Fruit fly (Drosophila melanogaster) whole organism, embryonic: ENCODE results near the gene Nak.
A peak's percentile ranks its signal among the peaks of the same experiment; 100 is the strongest.

ENCODE experiments used
- Ada2b ChIP-seq: fragments of 200-800 bp; sonication (Bioruptor generic); IDR thresholded peaks from 2 replicates; pipeline ENCODE4 v1.3.6; 2022; ENCODE audit warnings: missing biosample characterization, missing genetic modification characterization
- Atf6 ChIP-seq: fragments of 200-800 bp; sonication (Bioruptor generic); IDR thresholded peaks from 2 replicates; pipeline ENCODE4 v1.3.6; 2022; ENCODE audit warnings: missing biosample characterization, missing genetic modification characterization
- CG10267 ChIP-seq: fragments of 200-800 bp; sonication (Bioruptor generic); optimal IDR thresholded peaks from 2 replicates; lab custom pipeline; 2018; ENCODE audit warnings: missing biosample characterization, mild to moderate bottlenecking, missing genetic modification characterization, moderate library complexity
- CG10979 ChIP-seq: fragments of 200-800 bp; sonication (Bioruptor generic); optimal IDR thresholded peaks from 2 replicates; lab custom pipeline; 2018; ENCODE audit warnings: missing biosample characterization, mild to moderate bottlenecking, missing genetic modification characterization, moderate library complexity
- CG11085 ChIP-seq: fragments of 200-800 bp; sonication (Bioruptor generic); IDR thresholded peaks from 2 replicates; pipeline ENCODE4 v1.3.6; 2022; ENCODE audit warnings: missing biosample characterization, missing genetic modification characterization
- CG12104 ChIP-seq: fragments of 200-800 bp; sonication (Bioruptor generic); optimal IDR thresholded peaks from 3 replicates; lab custom pipeline; 2016; ENCODE audit warnings: missing biosample characterization, missing genetic modification characterization
- CG14710 ChIP-seq: fragments of 200-800 bp; sonication (Bioruptor generic); optimal IDR thresholded peaks from 3 replicates; lab custom pipeline; 2019; ENCODE audit warnings: missing biosample characterization, mild to moderate bottlenecking, missing genetic modification characterization, moderate library complexity
- CG15479 ChIP-seq: fragments of 200-800 bp; sonication (Bioruptor generic); optimal IDR thresholded peaks from 3 replicates; lab custom pipeline; 2019; ENCODE audit warnings: missing biosample characterization, mild to moderate bottlenecking, missing genetic modification characterization, moderate library complexity
- CG16815 ChIP-seq: fragments of 200-800 bp; sonication (Bioruptor generic); optimal IDR thresholded peaks from 3 replicates; lab custom pipeline; 2017; ENCODE audit warnings: missing biosample characterization, mild to moderate bottlenecking, missing genetic modification characterization
- CG17568 ChIP-seq: fragments of 200-800 bp; sonication (Bioruptor generic); optimal IDR thresholded peaks from 2 replicates; lab custom pipeline; 2018; ENCODE audit warnings: missing biosample characterization, mild to moderate bottlenecking, missing genetic modification characterization, moderate library complexity
- CG17912 ChIP-seq: fragments of 200-800 bp; sonication (Bioruptor generic); optimal IDR thresholded peaks from 2 replicates; lab custom pipeline; 2018; ENCODE audit warnings: missing biosample characterization, mild to moderate bottlenecking, missing genetic modification characterization
- CG18764 ChIP-seq: fragments of 200-800 bp; sonication (Bioruptor generic); optimal IDR thresholded peaks from 3 replicates; lab custom pipeline; 2016; ENCODE audit warnings: missing biosample characterization, missing genetic modification characterization
- CG30020 ChIP-seq: fragments of 200-800 bp; optimal IDR thresholded peaks from 2 replicates; lab custom pipeline; 2019; ENCODE audit warnings: missing biosample characterization, mild to moderate bottlenecking, missing genetic modification characterization, moderate library complexity
- CG30403 ChIP-seq: fragments of 200-800 bp; sonication (Bioruptor generic); optimal IDR thresholded peaks from 3 replicates; lab custom pipeline; 2016; ENCODE audit warnings: missing biosample characterization, missing genetic modification characterization
- CG3065 ChIP-seq: fragments of 200-800 bp; sonication (Bioruptor generic); optimal IDR thresholded peaks from 2 replicates; lab custom pipeline; 2016; ENCODE audit warnings: missing biosample characterization, missing genetic modification characterization
- CG34422 ChIP-seq: fragments of 200-800 bp; sonication (Bioruptor generic); IDR thresholded peaks from 3 replicates; pipeline ENCODE4 v1.3.6; 2022; ENCODE audit warnings: missing biosample characterization, missing genetic modification characterization
- CG4424 ChIP-seq: fragments of 200-800 bp; sonication (Bioruptor generic); optimal IDR thresholded peaks from 3 replicates; lab custom pipeline; 2016; ENCODE audit warnings: missing biosample characterization, missing genetic modification characterization
- CG4707 ChIP-seq: fragments of 200-800 bp; sonication (Bioruptor generic); optimal IDR thresholded peaks from 2 replicates; lab custom pipeline; 2018; ENCODE audit warnings: missing biosample characterization, mild to moderate bottlenecking, missing genetic modification characterization, moderate library complexity
- CG6654 ChIP-seq: fragments of 200-800 bp; sonication (Bioruptor generic); optimal IDR thresholded peaks from 2 replicates; lab custom pipeline; 2017; ENCODE audit warnings: missing biosample characterization, mild to moderate bottlenecking, missing genetic modification characterization
- CG7271 ChIP-seq: fragments of 200-800 bp; sonication (Bioruptor generic); optimal IDR thresholded peaks from 2 replicates; lab custom pipeline; 2018; ENCODE audit warnings: missing biosample characterization, mild to moderate bottlenecking, missing genetic modification characterization, moderate library complexity
- CG7372 ChIP-seq: fragments of 200-800 bp; sonication (Bioruptor generic); IDR thresholded peaks from 2 replicates; pipeline ENCODE4 v1.3.6; 2022; ENCODE audit warnings: missing biosample characterization, missing genetic modification characterization
- CG8281 ChIP-seq: fragments of 200-800 bp; sonication (Bioruptor generic); optimal IDR thresholded peaks from 2 replicates; lab custom pipeline; 2018; ENCODE audit warnings: missing biosample characterization, mild to moderate bottlenecking, missing genetic modification characterization, moderate library complexity
- CTCF ChIP-seq: fragments of 200-800 bp; sonication (Bioruptor generic); optimal IDR thresholded peaks from 2 replicates; lab custom pipeline; 2017; ENCODE audit warnings: missing biosample characterization, mild to moderate bottlenecking, missing genetic modification characterization, moderate library complexity
- Camta ChIP-seq: fragments of 200-800 bp; sonication (Bioruptor generic); optimal IDR thresholded peaks from 2 replicates; lab custom pipeline; 2016; ENCODE audit warnings: missing biosample characterization, missing genetic modification characterization
- D19A ChIP-seq: fragments of 200-800 bp; optimal IDR thresholded peaks from 3 replicates; lab custom pipeline; 2019; ENCODE audit warnings: missing biosample characterization, mild to moderate bottlenecking, missing genetic modification characterization, moderate library complexity
- Dip3 ChIP-seq: fragments of 200-800 bp; sonication (Bioruptor generic); optimal IDR thresholded peaks from 3 replicates; lab custom pipeline; 2016; ENCODE audit warnings: missing biosample characterization, missing genetic modification characterization
- Dref ChIP-seq: fragments of 200-800 bp; sonication (Bioruptor generic); IDR thresholded peaks from 2 replicates; pipeline ENCODE4 v1.3.6; 2022; ENCODE audit warnings: missing biosample characterization, missing genetic modification characterization
- Fer1 ChIP-seq: fragments of 200-800 bp; sonication (Bioruptor generic); optimal IDR thresholded peaks from 2 replicates; lab custom pipeline; 2017; ENCODE audit warnings: missing biosample characterization, mild to moderate bottlenecking, missing genetic modification characterization
- Mad ChIP-seq: fragments of 200-800 bp; sonication (Bioruptor generic); optimal IDR thresholded peaks from 2 replicates; lab custom pipeline; 2016; ENCODE audit warnings: missing biosample characterization, missing genetic modification characterization
- NC2α ChIP-seq: fragments of 200-800 bp; sonication (Bioruptor generic); optimal IDR thresholded peaks from 2 replicates; lab custom pipeline; 2016; ENCODE audit warnings: missing biosample characterization, missing genetic modification characterization
- Taf1 ChIP-seq: fragments of 200-800 bp; sonication (Bioruptor generic); IDR thresholded peaks from 2 replicates; pipeline ENCODE4 v1.3.6; 2022; ENCODE audit warnings: missing biosample characterization, missing genetic modification characterization
- Xbp1 ChIP-seq: fragments of 200-800 bp; sonication (Bioruptor generic); optimal IDR thresholded peaks from 3 replicates; lab custom pipeline; 2016; ENCODE audit warnings: missing biosample characterization, mild to moderate bottlenecking, missing genetic modification characterization
- Xrp1 ChIP-seq: fragments of 200-800 bp; sonication (Bioruptor generic); IDR thresholded peaks from 2 replicates; pipeline ENCODE4 v1.3.6; 2022; ENCODE audit warnings: missing biosample characterization, missing genetic modification characterization
- aop ChIP-seq: fragments of 200-800 bp; sonication (Bioruptor generic); IDR thresholded peaks from 2 replicates; pipeline ENCODE4 v1.3.6; 2022; ENCODE audit warnings: missing biosample characterization, missing genetic modification characterization
- bcd ChIP-seq: fragments of 200-800 bp; sonication (Bioruptor generic); optimal IDR thresholded peaks from 2 replicates; lab custom pipeline; 2017; ENCODE audit warnings: missing biosample characterization, mild to moderate bottlenecking, missing genetic modification characterization
- crc ChIP-seq: fragments of 200-800 bp; sonication (Bioruptor generic); optimal IDR thresholded peaks from 2 replicates; lab custom pipeline; 2016; ENCODE audit warnings: missing biosample characterization, missing genetic modification characterization
- crp ChIP-seq, 2 experiments: fragments of 200-800 bp; sonication (Bioruptor generic); optimal IDR thresholded peaks; 2 replicates in 1 of 2; 3 replicates in 1 of 2; lab custom pipeline; 2017; ENCODE audit warnings: missing biosample characterization in 2 of 2, missing genetic modification characterization in 2 of 2, mild to moderate bottlenecking in 1 of 2, moderate library complexity in 1 of 2
- esg ChIP-seq: fragments of 200-800 bp; sonication (Bioruptor generic); conservative IDR thresholded peaks from 2 replicates; pipeline ENCODE4 v1.3.6; 2022; ENCODE audit warnings: missing biosample characterization, missing genetic modification characterization
- fd3F ChIP-seq: fragments of 200-800 bp; sonication (Bioruptor generic); optimal IDR thresholded peaks from 2 replicates; lab custom pipeline; 2018; ENCODE audit warnings: missing biosample characterization, mild to moderate bottlenecking, missing genetic modification characterization, moderate library complexity
- fd96Cb ChIP-seq: fragments of 200-800 bp; sonication (Bioruptor generic); optimal IDR thresholded peaks from 2 replicates; lab custom pipeline; 2018; ENCODE audit warnings: missing biosample characterization, mild to moderate bottlenecking, missing genetic modification characterization, moderate library complexity
- grau ChIP-seq: fragments of 200-800 bp; optimal IDR thresholded peaks from 3 replicates; lab custom pipeline; 2019; ENCODE audit warnings: missing biosample characterization, mild to moderate bottlenecking, missing genetic modification characterization, moderate library complexity
- ham ChIP-seq: fragments of 200-800 bp; sonication (Bioruptor generic); IDR thresholded peaks from 2 replicates; pipeline ENCODE4 v1.3.6; 2022; ENCODE audit warnings: missing biosample characterization, missing genetic modification characterization
- inv ChIP-seq: fragments of 200-800 bp; sonication (Bioruptor generic); IDR thresholded peaks from 2 replicates; pipeline ENCODE4 v1.3.6; 2022; ENCODE audit warnings: missing biosample characterization, missing genetic modification characterization; ENCODE audit not compliant: partially characterized antibody
- mld ChIP-seq: fragments of 200-800 bp; sonication (Bioruptor generic); IDR thresholded peaks from 3 replicates; pipeline ENCODE4 v1.3.6; 2022; ENCODE audit warnings: missing biosample characterization, missing genetic modification characterization; ENCODE audit not compliant: partially characterized antibody
- nau ChIP-seq: fragments of 200-800 bp; sonication (Bioruptor generic); optimal IDR thresholded peaks from 3 replicates; lab custom pipeline; 2017; ENCODE audit warnings: missing biosample characterization, mild to moderate bottlenecking, missing genetic modification characterization, missing genetic modification reagents
- ro ChIP-seq: fragments of 200-800 bp; sonication (Bioruptor generic); IDR thresholded peaks from 2 replicates; pipeline ENCODE4 v1.3.6; 2022; ENCODE audit warnings: missing biosample characterization, missing genetic modification characterization
- slbo ChIP-seq: fragments of 200-800 bp; sonication (Bioruptor generic); IDR thresholded peaks from 2 replicates; pipeline ENCODE4 v1.3.6; 2022; ENCODE audit warnings: missing biosample characterization, missing genetic modification characterization
- ssp ChIP-seq: fragments of 200-800 bp; sonication (Bioruptor generic); IDR thresholded peaks from 2 replicates; pipeline ENCODE4 v1.3.6; 2022; ENCODE audit warnings: missing biosample characterization, missing genetic modification characterization
- tin ChIP-seq: fragments of 200-800 bp; sonication (Bioruptor generic); optimal IDR thresholded peaks from 3 replicates; lab custom pipeline; 2016; ENCODE audit warnings: missing biosample characterization, missing genetic modification characterization
- tio ChIP-seq: fragments of 200-800 bp; sonication (Bioruptor generic); optimal IDR thresholded peaks from 2 replicates; lab custom pipeline; 2017; ENCODE audit warnings: missing biosample characterization, missing genetic modification characterization, inconsistent platforms
- tna ChIP-seq: fragments of 200-800 bp; sonication (Bioruptor generic); IDR thresholded peaks from 2 replicates; pipeline ENCODE4 v1.3.6; 2022; ENCODE audit warnings: missing biosample characterization, missing genetic modification characterization; ENCODE audit not compliant: partially characterized antibody
- toy ChIP-seq: fragments of 200-800 bp; sonication (Bioruptor generic); IDR thresholded peaks from 2 replicates; pipeline ENCODE4 v1.3.6; 2022; ENCODE audit warnings: missing biosample characterization, missing genetic modification characterization

Nak gene

dm6 chr2L:18921246-18921645 is 47.3 kb downstream of the Nak start (continued):
- TF ChIP-seq grau (tag; lab: Kevin White, UChicago): peak; percentile 50
- peak; percentile 8 for TF ChIP-seq CG8281 (tag; lab: Kevin White, UChicago)
- no peak for TF ChIP-seq Taf1 (GFP tag; lab: Robert Waterston, UW)
- TF ChIP-seq tio (GFP tag; lab: Kevin White, UChicago): peak; percentile 51
- TF ChIP-seq esg (GFP tag; lab: Robert Waterston, UW): no peak
- peak; percentile 57 for TF ChIP-seq fd96Cb (tag; lab: Kevin White, UChicago)
- no peak for TF ChIP-seq Fer1
- TF ChIP-seq bcd (GFP tag; lab: Kevin White, UChicago): peak; percentile 36
- TF ChIP-seq Xrp1 (GFP tag; lab: Robert Waterston, UW): peak; percentile 75
- TF ChIP-seq CG12104 (GFP tag; lab: Kevin White, UChicago): peak; percentile 2
- peak; percentile 33 for TF ChIP-seq CG16815
- TF ChIP-seq CG34422 (GFP tag; lab: Robert Waterston, UW): no peak
- peak; percentile 11 for TF ChIP-seq NC2α (GFP tag; lab: Kevin White, UChicago)
- no peak for TF ChIP-seq ham (GFP tag; lab: Robert Waterston, UW)
- peak; percentile 54 for TF ChIP-seq Xbp1 (GFP tag; lab: Kevin White, UChicago)
- peak; percentile 48 for TF ChIP-seq tin
- TF ChIP-seq mld: no peak
- TF ChIP-seq CG17568 (GFP tag; lab: Kevin White, UChicago): peak; percentile 21
- TF ChIP-seq CG4424: peak; percentile 49
- peak; percentile 6 for TF ChIP-seq CG4707 (GFP tag; lab: Kevin White, UChicago)
- peak; percentile 53 for TF ChIP-seq CG30403
- TF ChIP-seq CTCF (GFP tag; lab: Kevin White, UChicago): no peak
- TF ChIP-seq ro (GFP tag; lab: Robert Waterston, UW): no peak
- TF ChIP-seq aop (GFP tag; lab: Robert Waterston, UW): no peak
- TF ChIP-seq inv: no peak
- no peak for TF ChIP-seq CG6654 (GFP tag; lab: Kevin White, UChicago)

dm6 chr2L:18919474-18919873 is 49.1 kb downstream of the Nak start:
- TF ChIP-seq tna (no peak), CG10979 (tag; lab: Kevin White, UChicago) (peak; percentile 51), CG18764 (GFP tag; lab: Kevin White, UChicago) (no peak), fd3F (GFP tag; lab: Kevin White, UChicago) (no peak), Fer1 (no peak), slbo (GFP tag; lab: Robert Waterston, UW) (no peak), Mad (GFP tag; lab: Kevin White, UChicago) (no peak), CG7372 (GFP tag; lab: Robert Waterston, UW) (no peak), CG16815 (no peak), CG3065 (no peak), Camta (no peak), CG11085 (GFP tag; lab: Robert Waterston, UW) (no peak), ssp (GFP tag; lab: Robert Waterston, UW) (no peak), crc (GFP tag; lab: Kevin White, UChicago) (no peak), inv (no peak), Dip3 (GFP tag; lab: Kevin White, UChicago) (no peak), CG15479 (GFP tag; lab: Kevin White, UChicago) (no peak), CG30020 (tag; lab: Kevin White, UChicago) (no peak), Xrp1 (GFP tag; lab: Robert Waterston, UW) (peak; percentile 53; the same call in 1 of the 2 replicates), toy (GFP tag; lab: Robert Waterston, UW) (no peak), bcd (GFP tag; lab: Kevin White, UChicago) (no peak), CG10267 (tag; lab: Kevin White, UChicago) (peak; percentile 36), CG14710 (tag; lab: Kevin White, UChicago) (peak; percentile 51), Atf6 (GFP tag; lab: Robert Waterston, UW) (no peak), crp (GFP tag; optimal IDR thresholded peaks at IDR 0.05; lab: Kevin White, UChicago) (no peak), nau (GFP tag; lab: Kevin White, UChicago) (no peak), Ada2b (no peak), CG17912 (no peak), Dref (GFP tag; lab: Robert Waterston, UW) (no peak), D19A (tag; lab: Kevin White, UChicago) (peak; percentile 18), CG7271 (tag; lab: Kevin White, UChicago) (no peak)
